Fruit fly (Drosophila melanogaster): ENCODE data around the gene Crk.

Gene Crk

DNA sequence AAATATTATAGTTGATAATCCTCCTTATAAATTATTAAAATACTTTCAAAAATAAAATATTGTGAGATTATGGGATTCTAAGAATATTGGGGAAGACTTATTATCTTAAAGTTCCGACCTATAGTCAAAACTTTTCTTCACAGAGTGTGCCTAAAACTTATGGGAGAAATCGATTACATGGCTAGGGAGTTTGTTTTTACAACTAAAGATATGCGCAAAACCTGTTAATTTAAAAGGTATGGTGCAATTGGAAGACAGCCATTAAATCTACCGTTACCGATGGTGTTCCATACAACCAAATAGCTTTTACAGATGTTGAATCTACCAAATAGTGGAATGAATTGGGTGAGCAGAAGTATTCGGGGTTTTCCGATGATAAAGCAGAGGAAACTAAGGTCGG, 34.8 kb upstream of the Crk start, which contains the start of gene CG33978:
Gene CG33978, minus strand, starts transcription at position 395 of the 400 bp plus-strand sequence.
- no peak for TF ChIP-seq Vsx2 (GFP tag; optimal IDR thresholded peaks at IDR 0.05; ENCODE audit: partially characterized antibody)
- no peak for TF ChIP-seq fru (GFP tag; optimal IDR thresholded peaks at IDR 0.05)
- TF ChIP-seq CG9705 (GFP tag; optimal IDR thresholded peaks at IDR 0.05): no peak
- TF ChIP-seq Myc (optimal IDR thresholded peaks at IDR 0.05): no peak
- no peak for TF ChIP-seq CrebA (GFP tag; optimal IDR thresholded peaks at IDR 0.05; ENCODE audit: borderline replicate concordance)
- TF ChIP-seq HLH106 (tag; optimal IDR thresholded peaks at IDR 0.05): no peak
- TF ChIP-seq ey (GFP tag; optimal IDR thresholded peaks at IDR 0.05): no peak
- no peak for TF ChIP-seq Hr83 (GFP tag; optimal IDR thresholded peaks at IDR 0.05; ENCODE audit: poor library complexity, severe bottlenecking)

DNA sequence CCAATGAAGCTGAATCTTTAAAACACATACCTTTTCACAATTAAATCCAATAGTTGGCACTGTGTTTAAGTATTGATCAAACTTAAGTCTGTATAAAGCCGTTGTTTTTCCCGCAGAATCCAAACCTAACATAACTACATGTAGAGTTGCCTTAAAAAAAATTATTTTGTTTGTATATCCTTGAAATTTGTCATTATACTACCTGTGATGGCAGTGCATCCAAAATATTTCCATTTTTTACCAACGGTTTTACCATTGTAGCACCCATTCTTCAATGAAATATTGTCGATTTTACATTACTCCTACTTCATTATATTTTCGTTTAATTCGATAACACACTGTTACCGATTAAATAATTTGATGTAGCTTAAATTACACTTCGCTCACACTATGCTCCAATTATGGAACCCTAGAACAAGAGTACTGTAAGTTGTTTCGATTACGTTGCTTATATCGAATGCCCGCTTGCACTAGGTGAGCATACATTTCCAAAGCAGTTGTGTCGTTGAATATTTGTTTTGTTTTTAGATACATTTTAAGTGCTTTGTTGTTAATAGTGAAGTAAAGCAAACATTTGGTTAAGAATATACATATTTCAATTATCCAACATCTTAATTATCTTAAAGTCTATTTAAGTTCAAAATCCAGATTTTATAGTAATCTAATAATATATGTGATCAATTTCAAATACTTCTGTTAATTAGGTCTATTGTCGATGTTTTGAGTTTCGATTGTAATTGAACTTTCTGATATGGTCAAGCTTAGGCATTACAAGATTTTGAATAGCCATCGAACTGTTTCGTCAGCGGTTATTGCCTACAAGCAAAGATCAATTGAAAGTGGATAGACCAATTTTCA, 30.7 kb upstream of the Crk start, which contains the start of gene Arl4:
Gene Arl4, minus strand, starts transcription at position 328 of the 858 bp plus-strand sequence.
- TF ChIP-seq N (GFP tag; optimal IDR thresholded peaks at IDR 0.05) (peak; percentile 100), fru (GFP tag; optimal IDR thresholded peaks at IDR 0.05) (no peak), Hr78 (GFP tag; optimal IDR thresholded peaks at IDR 0.05) (peak; percentile 92), Rel (GFP tag; optimal IDR thresholded peaks at IDR 0.05) (no peak), Rel (tag; optimal IDR thresholded peaks at IDR 0.05) (no peak), Sp1 (GFP tag; optimal IDR thresholded peaks at IDR 0.05) (no peak), HLH106 (tag; optimal IDR thresholded peaks at IDR 0.05) (no peak), tai (GFP tag; optimal IDR thresholded peaks at IDR 0.05) (no peak), lola (GFP tag; optimal IDR thresholded peaks at IDR 0.05) (peak; percentile 24), foxo (GFP tag; optimal IDR thresholded peaks at IDR 0.05) (no peak), Myc (optimal IDR thresholded peaks at IDR 0.05) (peak; percentile 48), pan (optimal IDR thresholded peaks at IDR 0.05) (no peak), OdsH (GFP tag; optimal IDR thresholded peaks at IDR 0.05) (no peak), jim (GFP tag; optimal IDR thresholded peaks at IDR 0.05) (no peak), Dif (GFP tag; optimal IDR thresholded peaks at IDR 0.05; ENCODE audit: partially characterized antibody) (no peak), ey (GFP tag; optimal IDR thresholded peaks at IDR 0.05) (no peak), Hr83 (GFP tag; optimal IDR thresholded peaks at IDR 0.05; ENCODE audit: poor library complexity, severe bottlenecking) (no peak), woc (GFP tag; optimal IDR thresholded peaks at IDR 0.05) (peak; percentile 81), brk (GFP tag; optimal IDR thresholded peaks at IDR 0.05) (no peak), Hnf4 (GFP tag; optimal IDR thresholded peaks at IDR 0.05) (no peak), CrebA (GFP tag; optimal IDR thresholded peaks at IDR 0.05; ENCODE audit: borderline replicate concordance) (no peak), sv (GFP tag; optimal IDR thresholded peaks at IDR 0.05) (no peak)

DNA sequence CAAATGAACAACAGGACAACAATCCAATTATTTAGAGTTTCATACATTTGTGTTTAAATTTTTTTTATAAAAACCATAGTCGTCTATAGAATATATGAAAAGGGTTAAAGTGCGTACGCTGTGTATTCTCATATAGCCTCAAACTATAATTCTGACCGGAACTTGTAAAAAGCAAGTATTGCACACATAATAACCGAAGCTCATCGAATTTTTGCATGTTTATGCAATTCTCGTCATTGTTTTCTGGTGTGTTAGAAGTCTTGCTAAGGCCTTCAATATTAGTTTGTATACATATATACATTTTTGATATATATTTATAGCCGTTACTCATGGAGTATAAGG, 30.1 kb upstream of the Crk start:
- TF ChIP-seq Vsx2 (GFP tag; optimal IDR thresholded peaks at IDR 0.05; ENCODE audit: partially characterized antibody) (no peak), Hr78 (GFP tag; optimal IDR thresholded peaks at IDR 0.05) (no peak), Abd-B (GFP tag; optimal IDR thresholded peaks at IDR 0.05) (no peak), woc (GFP tag; optimal IDR thresholded peaks at IDR 0.05) (no peak), Mio (GFP tag; optimal IDR thresholded peaks at IDR 0.05) (no peak)

DNA sequence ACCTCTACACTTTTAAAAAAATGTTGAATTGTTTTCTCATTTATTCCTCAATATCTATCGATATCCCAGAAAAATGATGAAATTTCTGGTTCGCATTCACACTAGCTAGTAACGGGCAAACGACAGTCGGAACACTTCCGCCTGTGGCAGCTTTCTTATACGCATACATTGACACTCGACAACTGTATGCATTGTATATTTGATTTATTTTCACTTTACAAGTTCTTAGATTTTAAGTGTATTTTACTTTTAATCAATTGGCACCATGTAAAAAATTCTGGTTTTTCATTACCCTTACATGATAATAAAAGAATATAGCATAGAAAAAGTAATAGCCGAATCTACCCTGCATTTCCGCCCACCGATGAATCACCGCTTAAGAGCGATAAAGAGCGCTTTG, 29.2 kb upstream of the Crk start:
- TF ChIP-seq Jra (GFP tag; optimal IDR thresholded peaks at IDR 0.05) (no peak), fru (GFP tag; optimal IDR thresholded peaks at IDR 0.05) (no peak), lola (GFP tag; optimal IDR thresholded peaks at IDR 0.05) (no peak), HLH106 (tag; optimal IDR thresholded peaks at IDR 0.05) (no peak), Rel (GFP tag; optimal IDR thresholded peaks at IDR 0.05) (no peak), Rel (tag; optimal IDR thresholded peaks at IDR 0.05) (no peak), OdsH (GFP tag; optimal IDR thresholded peaks at IDR 0.05) (no peak), GATAd (GFP tag; optimal IDR thresholded peaks at IDR 0.05) (no peak), Dif (GFP tag; optimal IDR thresholded peaks at IDR 0.05; ENCODE audit: partially characterized antibody) (no peak), Sp1 (GFP tag; optimal IDR thresholded peaks at IDR 0.05) (no peak), sage (GFP tag; optimal IDR thresholded peaks at IDR 0.05) (no peak), jim (GFP tag; optimal IDR thresholded peaks at IDR 0.05) (no peak), psq (GFP tag; optimal IDR thresholded peaks at IDR 0.05) (no peak), dsf (GFP tag; optimal IDR thresholded peaks at IDR 0.05; ENCODE audit: borderline replicate concordance) (no peak), Abd-B (GFP tag; optimal IDR thresholded peaks at IDR 0.05) (no peak), woc (GFP tag; optimal IDR thresholded peaks at IDR 0.05) (no peak), Vsx2 (GFP tag; optimal IDR thresholded peaks at IDR 0.05; ENCODE audit: partially characterized antibody) (no peak), Hr83 (GFP tag; optimal IDR thresholded peaks at IDR 0.05; ENCODE audit: poor library complexity, severe bottlenecking) (no peak), Dfd (GFP tag; optimal IDR thresholded peaks at IDR 0.05) (no peak), CrebA (GFP tag; optimal IDR thresholded peaks at IDR 0.05; ENCODE audit: borderline replicate concordance) (no peak)
